Worm (Caenorhabditis elegans) whole organism, early embryonic: ENCODE measurements around the gene K02D10.4.

ENCODE experiments used
- ama-1 ChIP-seq: fragments of 150-350 bp; optimal IDR thresholded peaks from 2 replicates; lab custom pipeline; 2014
- hnd-1 ChIP-seq: sonication (generic microtip); optimal IDR thresholded peaks from 2 replicates; lab custom pipeline; 2016; ENCODE audit warnings: missing genetic modification characterization, missing compliant biosample characterization
- sea-1 ChIP-seq: fragments of 200-800 bp; sonication (Bioruptor generic); conservative IDR thresholded peaks from 2 replicates; pipeline ENCODE4 v1.3.6; 2022; ENCODE audit warnings: missing genetic modification characterization, missing compliant biosample characterization
- tbx-37 ChIP-seq: fragments of 200-800 bp; sonication (Bioruptor generic); conservative IDR thresholded peaks from 2 replicates; pipeline ENCODE4 v1.3.6; 2022; ENCODE audit warnings: missing genetic modification reagents, missing genetic modification characterization, missing compliant biosample characterization

- TF ChIP-seq ama-1 (lab: Kevin White, UChicago) (no peak), hnd-1 (no peak), tbx-37 (GFP tag; lab: Robert Waterston, UW) (no peak), sea-1 (GFP tag; lab: Robert Waterston, UW) (no peak)
Observed at ce11 chrIII:8749487-8749886, 30.3 kb downstream of the K02D10.4 start, which contains the start of gene sma-2.
